Fruit fly (Drosophila melanogaster) whole organism, embryonic: ENCODE measurements around the gene Appl.

Experiments
- Ada2b ChIP-seq: fragments of 200-800 bp; sonication (Bioruptor generic); IDR thresholded peaks from 2 replicates; pipeline ENCODE4 v1.3.6; 2022; ENCODE audit warnings: missing biosample characterization, missing genetic modification characterization
- Antp ChIP-seq: fragments of 200-800 bp; sonication (Bioruptor generic); optimal IDR thresholded peaks from 3 replicates; lab custom pipeline; 2016; ENCODE audit warnings: missing biosample characterization, missing genetic modification characterization
- BtbVII ChIP-seq: fragments of 200-800 bp; sonication (Bioruptor generic); optimal IDR thresholded peaks from 3 replicates; lab custom pipeline; 2017; ENCODE audit warnings: missing biosample characterization, mild to moderate bottlenecking, missing genetic modification characterization
- C15 ChIP-seq: fragments of 200-800 bp; sonication (Bioruptor generic); IDR thresholded peaks from 3 replicates; pipeline ENCODE4 v1.3.6; 2022; ENCODE audit warnings: missing biosample characterization, missing genetic modification characterization
- CG10147 ChIP-seq: fragments of 200-800 bp; sonication (Bioruptor generic); optimal IDR thresholded peaks from 2 replicates; lab custom pipeline; 2019; ENCODE audit warnings: missing biosample characterization, mild to moderate bottlenecking, missing genetic modification characterization, moderate library complexity
- CG10321 ChIP-seq: fragments of 200-800 bp; sonication (Bioruptor generic); IDR thresholded peaks from 2 replicates; pipeline ENCODE4 v1.3.6; 2022; ENCODE audit warnings: missing biosample characterization, missing genetic modification characterization
- CG12299 ChIP-seq: fragments of 200-800 bp; sonication (Bioruptor generic); optimal IDR thresholded peaks from 2 replicates; lab custom pipeline; 2018; ENCODE audit warnings: missing biosample characterization, mild to moderate bottlenecking, missing genetic modification characterization
- CG13775 ChIP-seq: fragments of 200-800 bp; sonication (Bioruptor generic); optimal IDR thresholded peaks from 3 replicates; lab custom pipeline; 2017; ENCODE audit warnings: missing biosample characterization, mild to moderate bottlenecking, missing genetic modification characterization
- CG15011 ChIP-seq: fragments of 200-800 bp; sonication (Bioruptor generic); optimal IDR thresholded peaks from 3 replicates; lab custom pipeline; 2018; ENCODE audit warnings: missing biosample characterization, mild to moderate bottlenecking, missing genetic modification characterization
- CG1529 ChIP-seq: fragments of 200-800 bp; sonication (Bioruptor generic); optimal IDR thresholded peaks from 3 replicates; lab custom pipeline; 2018; ENCODE audit warnings: missing biosample characterization, missing genetic modification characterization
- CG15479 ChIP-seq: fragments of 200-800 bp; sonication (Bioruptor generic); optimal IDR thresholded peaks from 3 replicates; lab custom pipeline; 2019; ENCODE audit warnings: missing biosample characterization, mild to moderate bottlenecking, missing genetic modification characterization, moderate library complexity
- CG17328 ChIP-seq: fragments of 200-800 bp; sonication (Bioruptor generic); IDR thresholded peaks from 2 replicates; pipeline ENCODE4 v1.3.6; 2022; ENCODE audit warnings: missing biosample characterization, missing genetic modification characterization
- CG17568 ChIP-seq: fragments of 200-800 bp; sonication (Bioruptor generic); optimal IDR thresholded peaks from 2 replicates; lab custom pipeline; 2018; ENCODE audit warnings: missing biosample characterization, mild to moderate bottlenecking, missing genetic modification characterization, moderate library complexity
- CG2712 ChIP-seq: fragments of 200-800 bp; optimal IDR thresholded peaks from 3 replicates; lab custom pipeline; 2019; ENCODE audit warnings: missing biosample characterization, mild to moderate bottlenecking, missing genetic modification characterization, moderate library complexity
- CG30020 ChIP-seq: fragments of 200-800 bp; optimal IDR thresholded peaks from 2 replicates; lab custom pipeline; 2019; ENCODE audit warnings: missing biosample characterization, mild to moderate bottlenecking, missing genetic modification characterization, moderate library complexity
- CG30403 ChIP-seq: fragments of 200-800 bp; sonication (Bioruptor generic); optimal IDR thresholded peaks from 3 replicates; lab custom pipeline; 2016; ENCODE audit warnings: missing biosample characterization, missing genetic modification characterization
- CG30431 ChIP-seq: fragments of 200-800 bp; sonication (Bioruptor generic); optimal IDR thresholded peaks from 2 replicates; lab custom pipeline; 2017; ENCODE audit warnings: missing biosample characterization, missing genetic modification characterization
- CG33213 ChIP-seq: fragments of 200-800 bp; sonication (Bioruptor generic); optimal IDR thresholded peaks from 3 replicates; lab custom pipeline; 2016; ENCODE audit warnings: missing biosample characterization, missing genetic modification characterization
- CG34224 ChIP-seq: fragments of 200-800 bp; sonication (Bioruptor generic); IDR thresholded peaks from 3 replicates; pipeline ENCODE4 v1.3.6; 2022; ENCODE audit warnings: missing biosample characterization, missing genetic modification characterization; ENCODE audit not compliant: partially characterized antibody
- CG4328 ChIP-seq: fragments of 200-800 bp; sonication (Bioruptor generic); optimal IDR thresholded peaks from 3 replicates; lab custom pipeline; 2017; ENCODE audit warnings: missing biosample characterization, missing genetic modification reagents, missing genetic modification characterization
- CG6175 ChIP-seq: fragments of 200-800 bp; sonication (Bioruptor generic); IDR thresholded peaks from 3 replicates; pipeline ENCODE4 v1.3.6; 2022; ENCODE audit warnings: missing biosample characterization, missing genetic modification characterization
- CTCF ChIP-seq: fragments of 200-800 bp; sonication (Bioruptor generic); optimal IDR thresholded peaks from 2 replicates; lab custom pipeline; 2017; ENCODE audit warnings: missing biosample characterization, mild to moderate bottlenecking, missing genetic modification characterization, moderate library complexity
- CrebB ChIP-seq: fragments of 200-800 bp; sonication (Bioruptor generic); optimal IDR thresholded peaks from 3 replicates; lab custom pipeline; 2018; ENCODE audit warnings: missing biosample characterization, mild to moderate bottlenecking, missing genetic modification characterization
- D ChIP-seq, 2 experiments: fragments of 200-800 bp in 1 of 2; fragments of >200 bp in 1 of 2; sonication (Bioruptor generic) in 1 of 2; optimal IDR thresholded peaks; 2 replicates in 1 of 2; 3 replicates in 1 of 2; lab custom pipeline; 2017; ENCODE audit warnings: mild to moderate bottlenecking in 1 of 2, missing biosample characterization in 1 of 2, missing genetic modification characterization in 1 of 2, missing genetic modification reagents in 1 of 2
- Dad ChIP-seq: fragments of 200-800 bp; sonication (Bioruptor generic); optimal IDR thresholded peaks from 3 replicates; lab custom pipeline; 2016; ENCODE audit warnings: missing biosample characterization, missing genetic modification characterization
- Fer1 ChIP-seq: fragments of 200-800 bp; sonication (Bioruptor generic); optimal IDR thresholded peaks from 2 replicates; lab custom pipeline; 2017; ENCODE audit warnings: missing biosample characterization, mild to moderate bottlenecking, missing genetic modification characterization
- Gug ChIP-seq: fragments of 200-800 bp; sonication (Bioruptor generic); IDR thresholded peaks from 4 replicates; pipeline ENCODE4 v1.3.6; 2022; ENCODE audit warnings: missing biosample characterization, missing genetic modification characterization
- MBD-R2 ChIP-seq: fragments of 200-800 bp; sonication (Bioruptor generic); IDR thresholded peaks from 2 replicates; pipeline ENCODE4 v1.3.6; 2022; ENCODE audit warnings: missing biosample characterization, missing genetic modification characterization
- Neu2 ChIP-seq: fragments of 200-800 bp; sonication (Bioruptor generic); optimal IDR thresholded peaks from 3 replicates; lab custom pipeline; 2016; ENCODE audit warnings: missing biosample characterization, missing genetic modification characterization, borderline replicate concordance
- Optix ChIP-seq: fragments of 200-800 bp; sonication (Bioruptor generic); IDR thresholded peaks from 3 replicates; pipeline ENCODE4 v1.3.6; 2022; ENCODE audit warnings: missing biosample characterization, missing genetic modification characterization
- PHDP ChIP-seq: fragments of 200-800 bp; sonication (Bioruptor generic); optimal IDR thresholded peaks from 3 replicates; lab custom pipeline; 2018; ENCODE audit warnings: missing biosample characterization, mild to moderate bottlenecking, missing genetic modification characterization, moderate library complexity
- Sox100B ChIP-seq: fragments of 200-800 bp; sonication (Bioruptor generic); optimal IDR thresholded peaks from 3 replicates; lab custom pipeline; 2018; ENCODE audit warnings: missing biosample characterization, mild to moderate bottlenecking, missing genetic modification characterization
- ara ChIP-seq: fragments of 200-800 bp; sonication (Bioruptor generic); IDR thresholded peaks from 2 replicates; pipeline ENCODE4 v1.3.6; 2022; ENCODE audit warnings: missing biosample characterization, missing genetic modification characterization
- bbx ChIP-seq: fragments of 200-800 bp; sonication (Bioruptor generic); IDR thresholded peaks from 2 replicates; pipeline ENCODE4 v1.3.6; 2022; ENCODE audit warnings: missing biosample characterization, missing genetic modification characterization; ENCODE audit not compliant: partially characterized antibody
- btn ChIP-seq: fragments of 200-800 bp; sonication (Bioruptor generic); optimal IDR thresholded peaks from 2 replicates; lab custom pipeline; 2016; ENCODE audit warnings: missing biosample characterization, missing genetic modification characterization
- emc ChIP-seq: fragments of 200-800 bp; sonication (Bioruptor generic); optimal IDR thresholded peaks from 2 replicates; lab custom pipeline; 2016; ENCODE audit warnings: missing biosample characterization, missing genetic modification characterization
- en ChIP-seq: fragments of 200-800 bp; sonication (Bioruptor generic); optimal IDR thresholded peaks from 2 replicates; lab custom pipeline; 2016; ENCODE audit warnings: missing biosample characterization, missing genetic modification characterization
- fd64A ChIP-seq: fragments of 200-800 bp; sonication (Bioruptor generic); optimal IDR thresholded peaks from 3 replicates; lab custom pipeline; 2018; ENCODE audit warnings: missing biosample characterization, mild to moderate bottlenecking, missing genetic modification characterization
- ftz-f1 ChIP-seq: fragments of 200-800 bp; sonication (Bioruptor generic); optimal IDR thresholded peaks from 2 replicates; lab custom pipeline; 2016; ENCODE audit warnings: missing biosample characterization, missing genetic modification characterization
- gsb ChIP-seq: fragments of 200-800 bp; sonication (Bioruptor generic); IDR thresholded peaks from 2 replicates; pipeline ENCODE4 v1.3.6; 2022; ENCODE audit warnings: missing biosample characterization, missing genetic modification characterization
- jigr1 ChIP-seq: fragments of 200-800 bp; sonication (Bioruptor generic); IDR thresholded peaks from 3 replicates; pipeline ENCODE4 v1.3.6; 2022; ENCODE audit warnings: missing biosample characterization, missing genetic modification characterization
- kah ChIP-seq: fragments of 200-800 bp; sonication (Bioruptor generic); optimal IDR thresholded peaks from 2 replicates; lab custom pipeline; 2018; ENCODE audit warnings: missing biosample characterization, mild to moderate bottlenecking, missing genetic modification characterization
- kay ChIP-seq: fragments of 200-800 bp; sonication (Bioruptor generic); optimal IDR thresholded peaks from 2 replicates; lab custom pipeline; 2016; ENCODE audit warnings: missing biosample characterization, missing genetic modification characterization
- ken ChIP-seq: fragments of 200-800 bp; sonication (Bioruptor generic); IDR thresholded peaks from 3 replicates; pipeline ENCODE4 v1.3.6; 2022; ENCODE audit warnings: missing biosample characterization, missing genetic modification characterization
- odd ChIP-seq: fragments of 200-800 bp; sonication (Bioruptor generic); optimal IDR thresholded peaks from 2 replicates; lab custom pipeline; 2017; ENCODE audit warnings: missing biosample characterization, mild to moderate bottlenecking, missing genetic modification characterization
- otp ChIP-seq: fragments of 200-800 bp; sonication (Bioruptor generic); IDR thresholded peaks from 3 replicates; pipeline ENCODE4, ENCODE4 v1.3.6; 2022; ENCODE audit warnings: missing biosample characterization, missing genetic modification characterization
- p53 ChIP-seq: fragments of 200-800 bp; sonication (Bioruptor generic); optimal IDR thresholded peaks from 2 replicates; lab custom pipeline; 2016; ENCODE audit warnings: missing biosample characterization, missing genetic modification characterization
- sob ChIP-seq: fragments of 200-800 bp; sonication (Bioruptor generic); IDR thresholded peaks from 2 replicates; pipeline ENCODE4 v1.3.6; 2022; ENCODE audit warnings: missing biosample characterization, missing genetic modification characterization
- tup ChIP-seq: fragments of 200-800 bp; sonication (Bioruptor generic); optimal IDR thresholded peaks from 2 replicates; lab custom pipeline; 2016; ENCODE audit warnings: missing biosample characterization, mild to moderate bottlenecking, missing genetic modification characterization, moderate library complexity
- wor ChIP-seq: fragments of 200-800 bp; sonication (Bioruptor generic); IDR thresholded peaks from 2 replicates; pipeline ENCODE4 v1.3.6; 2022; ENCODE audit warnings: missing biosample characterization, missing genetic modification characterization

Appl gene

dm6 chrX:523179-523851 lies 7.0 kb upstream of the Appl start, which contains the start of gene elav (continued):
- TF ChIP-seq Antp (GFP tag; lab: Kevin White, UChicago), result peak; percentile 94
- peak; percentile 98 for TF ChIP-seq CG17568 (GFP tag; lab: Kevin White, UChicago)
- TF ChIP-seq Gug (GFP tag; lab: Robert Waterston, UW), result peak; percentile 97
- TF ChIP-seq CG30431 (GFP tag; lab: Kevin White, UChicago), result peak; percentile 96
- TF ChIP-seq Sox100B, result peak; percentile 98
- TF ChIP-seq en (GFP tag; lab: Kevin White, UChicago), result peak; percentile 88
- TF ChIP-seq ara, result peak; percentile 97
- peak; percentile 92 for TF ChIP-seq tup (GFP tag; lab: Kevin White, UChicago)
- peak; percentile 80 for TF ChIP-seq p53
- peak; percentile 99 for TF ChIP-seq CG13775 (GFP tag; lab: Kevin White, UChicago)
- TF ChIP-seq otp, result peak; percentile 98
- TF ChIP-seq MBD-R2 (GFP tag; lab: Robert Waterston, UW), result peak; percentile 98
- TF ChIP-seq CG30020 (tag; lab: Kevin White, UChicago), result peak; percentile 89
- peak; percentile 100 for TF ChIP-seq Fer1 (GFP tag; lab: Kevin White, UChicago)
- peak; percentile 95 for TF ChIP-seq CG6175 (GFP tag; lab: Robert Waterston, UW)
- TF ChIP-seq PHDP, result peak; percentile 99
- peak; percentile 84 for TF ChIP-seq ftz-f1 (GFP tag; lab: Kevin White, UChicago)
- TF ChIP-seq CG10147 (GFP tag; lab: Kevin White, UChicago), result peak; percentile 99
- TF ChIP-seq C15 (GFP tag; lab: Robert Waterston, UW), result peak; percentile 95
- TF ChIP-seq Dad (GFP tag; lab: Kevin White, UChicago), result peak; percentile 95
- TF ChIP-seq CG4328, result peak; percentile 100
- TF ChIP-seq CG34224, result peak; percentile 41; the same call in 1 of the 3 replicates
- peak; percentile 79 for TF ChIP-seq Neu2
- TF ChIP-seq emc (GFP tag; lab: Kevin White, UChicago), result peak; percentile 86
- peak; percentile 99 for TF ChIP-seq CG30403 (GFP tag; lab: Kevin White, UChicago)
- peak; percentile 93 for TF ChIP-seq CG33213 (GFP tag; lab: Kevin White, UChicago)
- TF ChIP-seq CG15011 (GFP tag; lab: Kevin White, UChicago), result peak; percentile 98
- peak; percentile 98 for TF ChIP-seq gsb (GFP tag; lab: Robert Waterston, UW)
- peak; percentile 99 for TF ChIP-seq CG12299
- TF ChIP-seq kay (GFP tag; lab: Kevin White, UChicago), result peak; percentile 95
- TF ChIP-seq sob, result peak; percentile 98
- TF ChIP-seq odd, result peak; percentile 99
- peak; percentile 97 for TF ChIP-seq Optix (GFP tag; lab: Robert Waterston, UW)
- peak; percentile 99 for TF ChIP-seq BtbVII (GFP tag; lab: Kevin White, UChicago)
- peak; percentile 84 for TF ChIP-seq CG10321 (GFP tag; lab: Robert Waterston, UW)
- TF ChIP-seq btn (GFP tag; lab: Kevin White, UChicago), result peak; percentile 68
- TF ChIP-seq CrebB (tag; lab: Kevin White, UChicago), result peak; percentile 98
- no peak for TF ChIP-seq D (optimal IDR thresholded peaks at IDR 0.05; lab: Kevin White, UChicago)
- peak; percentile 99 for TF ChIP-seq D (GFP tag; optimal IDR thresholded peaks at IDR 0.05; lab: Kevin White, UChicago)
- peak; percentile 94 for TF ChIP-seq jigr1 (GFP tag; lab: Robert Waterston, UW)
- peak; percentile 99 for TF ChIP-seq CG2712 (tag; lab: Kevin White, UChicago)
- peak; percentile 29 for TF ChIP-seq CG15479 (GFP tag; lab: Kevin White, UChicago)
- no peak for TF ChIP-seq bbx
- peak; percentile 96 for TF ChIP-seq fd64A (GFP tag; lab: Kevin White, UChicago)
- peak; percentile 97 for TF ChIP-seq ken (GFP tag; lab: Robert Waterston, UW)
- TF ChIP-seq CTCF, result peak; percentile 77
- TF ChIP-seq Ada2b (GFP tag; lab: Robert Waterston, UW), result peak; percentile 98
- TF ChIP-seq CG17328 (GFP tag; lab: Robert Waterston, UW), result peak; percentile 98
- TF ChIP-seq wor, result peak; percentile 97
- peak; percentile 95 for TF ChIP-seq kah (GFP tag; lab: Kevin White, UChicago)
- peak; percentile 99 for TF ChIP-seq CG1529
